Worm (Caenorhabditis elegans) whole organism, young adult: Measurements from ENCODE around the gene zhit-1.
A peak's percentile ranks its signal among the peaks of the same experiment; 100 is the strongest.

Source experiments
- B0019.2 ChIP-seq: fragments of 200-800 bp; sonication (Bioruptor generic); conservative IDR thresholded peaks from 2 replicates; pipeline ENCODE4 v1.3.6; 2022; ENCODE audit warnings: missing genetic modification reagents, missing genetic modification characterization, missing compliant biosample characterization
- C17E4.6 ChIP-seq: fragments of 200-800 bp; sonication (Bioruptor generic); IDR thresholded peaks from 2 replicates; pipeline ENCODE4 v1.3.6; 2022; ENCODE audit warnings: missing genetic modification reagents, missing genetic modification characterization, missing compliant biosample characterization
- F10E7.11 ChIP-seq: sonication (generic microtip); optimal IDR thresholded peaks from 2 replicates; lab custom pipeline; 2017; ENCODE audit warnings: mild to moderate bottlenecking, missing genetic modification characterization, moderate library complexity, missing compliant biosample characterization
- F37B4.10 ChIP-seq: fragments of 200-800 bp; sonication (Bioruptor generic); IDR thresholded peaks from 2 replicates; pipeline ENCODE4 v1.3.6; 2022; ENCODE audit warnings: missing genetic modification characterization, missing compliant biosample characterization
- F39B2.1 ChIP-seq: fragments of 200-800 bp; sonication (Bioruptor generic); IDR thresholded peaks from 2 replicates; pipeline ENCODE4 v1.3.6; 2022; ENCODE audit warnings: missing genetic modification reagents, missing genetic modification characterization, missing compliant biosample characterization
- F52B5.7 ChIP-seq: sonication (generic microtip); optimal IDR thresholded peaks from 2 replicates; lab custom pipeline; 2016; ENCODE audit warnings: mild to moderate bottlenecking, missing genetic modification characterization, missing compliant biosample characterization
- F55B11.4 ChIP-seq: sonication (generic microtip); optimal IDR thresholded peaks from 2 replicates; lab custom pipeline; 2016; ENCODE audit warnings: missing compliant biosample characterization, missing genetic modification characterization, borderline replicate concordance; ENCODE audit not compliant: insufficient read depth
- T07F8.4 ChIP-seq: sonication (generic microtip); optimal IDR thresholded peaks from 2 replicates; lab custom pipeline; 2016; ENCODE audit warnings: mild to moderate bottlenecking, missing genetic modification characterization, moderate library complexity, missing compliant biosample characterization
- Y53F4B.3 ChIP-seq: fragments of 200-800 bp; sonication (Bioruptor generic); IDR thresholded peaks from 2 replicates; pipeline ENCODE4 v1.3.6; 2022; ENCODE audit warnings: missing genetic modification reagents, missing genetic modification characterization, missing compliant biosample characterization
- Y95B8A.8 ChIP-seq: fragments of 200-800 bp; sonication (Bioruptor generic); IDR thresholded peaks from 2 replicates; pipeline ENCODE4 v1.3.6; 2022; ENCODE audit warnings: missing genetic modification reagents, missing genetic modification characterization, missing compliant biosample characterization
- akir-1 ChIP-seq: fragments of 200-800 bp; sonication (Bioruptor generic); optimal IDR thresholded peaks from 2 replicates; lab custom pipeline; 2018; ENCODE audit warnings: mild to moderate bottlenecking, missing genetic modification characterization, moderate library complexity, missing compliant biosample characterization
- ama-1 ChIP-seq, 3 experiments: fragments of 150-350 bp in 1 of 3; sonication (generic microtip) in 2 of 3; optimal IDR thresholded peaks; 2 replicates each; lab custom pipeline; 2014 to 2018; ENCODE audit warnings: missing biosample characterization in 2 of 3, missing genetic modification characterization in 2 of 3, missing genetic modification reagents in 2 of 3
- aptf-3 ChIP-seq: fragments of 200-800 bp; sonication (Bioruptor generic); IDR thresholded peaks from 2 replicates; pipeline ENCODE4 v1.3.6; 2022; ENCODE audit warnings: missing genetic modification characterization, missing compliant biosample characterization
- atf-7 ChIP-seq: sonication (generic microtip); optimal IDR thresholded peaks from 2 replicates; lab custom pipeline; 2017; ENCODE audit warnings: mild to moderate bottlenecking, missing genetic modification characterization, missing compliant biosample characterization
- attf-3 ChIP-seq: fragments of 200-800 bp; sonication (Bioruptor generic); conservative IDR thresholded peaks from 2 replicates; pipeline ENCODE4 v1.3.6; 2022; ENCODE audit warnings: missing genetic modification reagents, missing genetic modification characterization, missing compliant biosample characterization
- ceh-40 ChIP-seq: fragments of 200-800 bp; sonication (Bioruptor generic); IDR thresholded peaks from 2 replicates; pipeline ENCODE4 v1.3.6; 2022; ENCODE audit warnings: missing genetic modification characterization, missing compliant biosample characterization
- die-1 ChIP-seq: sonication (generic microtip); optimal IDR thresholded peaks from 2 replicates; lab custom pipeline; 2016; ENCODE audit warnings: missing genotype, mild to moderate bottlenecking, missing genetic modification characterization, missing compliant biosample characterization
- dpl-1 ChIP-seq: fragments of 150-350 bp; optimal IDR thresholded peaks from 2 replicates; lab custom pipeline; 2014; ENCODE audit warnings: missing biosample characterization, missing genetic modification reagents, missing genetic modification characterization
- egrh-3 ChIP-seq: fragments of 200-800 bp; sonication (Bioruptor generic); IDR thresholded peaks from 2 replicates; pipeline ENCODE4 v1.3.6; 2022; ENCODE audit warnings: missing genetic modification reagents, missing genetic modification characterization, missing compliant biosample characterization
- gei-17 ChIP-seq: fragments of 200-800 bp; sonication (Bioruptor generic); optimal IDR thresholded peaks from 2 replicates; lab custom pipeline; 2018; ENCODE audit warnings: mild to moderate bottlenecking, missing genetic modification characterization, missing compliant biosample characterization
- hlh-12 ChIP-seq: sonication (generic microtip); optimal IDR thresholded peaks from 2 replicates; lab custom pipeline; 2016; ENCODE audit warnings: missing genetic modification characterization, missing compliant biosample characterization
- hmg-1.2 ChIP-seq: fragments of 200-800 bp; sonication (Bioruptor generic); IDR thresholded peaks from 2 replicates; pipeline ENCODE4 v1.3.6; 2022; ENCODE audit warnings: missing genetic modification reagents, missing genetic modification characterization, missing compliant biosample characterization
- hmg-20 ChIP-seq: fragments of 200-800 bp; sonication (Bioruptor generic); IDR thresholded peaks from 2 replicates; pipeline ENCODE4 v1.3.6; 2022; ENCODE audit warnings: missing genetic modification reagents, missing genetic modification characterization, missing compliant biosample characterization
- hrde-1 ChIP-seq: sonication (generic microtip); optimal IDR thresholded peaks from 2 replicates; lab custom pipeline; 2016; ENCODE audit warnings: missing genetic modification characterization, mild to moderate bottlenecking, missing compliant biosample characterization, moderate library complexity, missing genotype, missing genetic modification reagents, borderline replicate concordance
- lin-35 ChIP-seq, 3 experiments: fragments of 150-350 bp in 2 of 3; sonication (generic microtip) in 1 of 3; optimal IDR thresholded peaks; 2 replicates each; lab custom pipeline; 2014 to 2018; ENCODE audit warnings: missing biosample characterization in 3 of 3, missing genetic modification characterization in 3 of 3, missing genetic modification reagents in 3 of 3
- lin-40 ChIP-seq: sonication (generic microtip); optimal IDR thresholded peaks from 2 replicates; lab custom pipeline; 2016; ENCODE audit warnings: missing genetic modification characterization, mild to moderate bottlenecking, missing compliant biosample characterization, missing genotype, missing genetic modification reagents
- lin-54 ChIP-seq: fragments of 200-800 bp; sonication (Bioruptor generic); optimal IDR thresholded peaks from 2 replicates; lab custom pipeline; 2018; ENCODE audit warnings: mild to moderate bottlenecking, missing genetic modification characterization, missing compliant biosample characterization
- lir-1 ChIP-seq: fragments of 200-800 bp; sonication (Bioruptor generic); conservative IDR thresholded peaks from 2 replicates; pipeline ENCODE4 v1.3.6; 2022; ENCODE audit warnings: missing genetic modification reagents, missing genetic modification characterization, missing compliant biosample characterization
- lsy-27 ChIP-seq: sonication (generic microtip); optimal IDR thresholded peaks from 2 replicates; lab custom pipeline; 2017; ENCODE audit warnings: missing genetic modification characterization, mild to moderate bottlenecking, missing compliant biosample characterization, antibody characterized with exemption, missing genotype, borderline replicate concordance; ENCODE audit not compliant: insufficient read depth
- madf-10 ChIP-seq: sonication (generic microtip); optimal IDR thresholded peaks from 2 replicates; lab custom pipeline; 2016; ENCODE audit warnings: mild to moderate bottlenecking, missing genetic modification characterization, missing compliant biosample characterization
- madf-3 ChIP-seq: fragments of 200-800 bp; sonication (Bioruptor generic); IDR thresholded peaks from 2 replicates; pipeline ENCODE4 v1.3.6; 2022; ENCODE audit warnings: missing genetic modification reagents, missing genetic modification characterization, missing compliant biosample characterization
- madf-8 ChIP-seq: fragments of 200-800 bp; sonication (Bioruptor generic); conservative IDR thresholded peaks from 2 replicates; pipeline ENCODE4 v1.3.6; 2022; ENCODE audit warnings: missing genetic modification reagents, missing genetic modification characterization, missing compliant biosample characterization
- mcd-1 ChIP-seq: fragments of 200-800 bp; sonication (Bioruptor generic); IDR thresholded peaks from 2 replicates; pipeline ENCODE4 v1.3.6; 2022; ENCODE audit warnings: missing genetic modification reagents, missing genetic modification characterization, missing compliant biosample characterization
- nhr-120 ChIP-seq: fragments of 200-800 bp; sonication (Bioruptor generic); IDR thresholded peaks from 2 replicates; pipeline ENCODE4 v1.3.6; 2022; ENCODE audit warnings: missing genetic modification characterization, missing compliant biosample characterization
- nhr-179 ChIP-seq: sonication (generic microtip); optimal IDR thresholded peaks from 2 replicates; lab custom pipeline; 2016; ENCODE audit warnings: mild to moderate bottlenecking, missing genetic modification characterization, missing compliant biosample characterization
- pbrm-1 ChIP-seq: fragments of 200-800 bp; sonication (Bioruptor generic); IDR thresholded peaks from 2 replicates; pipeline ENCODE4 v1.3.6; 2022; ENCODE audit warnings: missing genetic modification reagents, missing genetic modification characterization, missing compliant biosample characterization
- rec-8 ChIP-seq, 2 experiments: sonication (generic microtip); optimal IDR thresholded peaks; 2 replicates each; lab custom pipeline; 2016; ENCODE audit warnings: mild to moderate bottlenecking in 2 of 2, missing genetic modification characterization in 2 of 2, missing genetic modification reagents in 2 of 2, missing genotype in 2 of 2, missing biosample characterization in 1 of 2, missing compliant biosample characterization in 1 of 2, moderate library complexity in 1 of 2
- repo-1 ChIP-seq: sonication (generic microtip); optimal IDR thresholded peaks from 2 replicates; lab custom pipeline; 2017; ENCODE audit warnings: mild to moderate bottlenecking, missing genetic modification characterization, missing compliant biosample characterization
- rpc-1 ChIP-seq, 2 experiments: fragments of 150-350 bp in 1 of 2; sonication (generic microtip) in 1 of 2; optimal IDR thresholded peaks; 2 replicates each; lab custom pipeline; 2014 to 2018; ENCODE audit warnings: missing biosample characterization in 1 of 2, missing genetic modification characterization in 1 of 2, missing genetic modification reagents in 1 of 2, missing genotype in 1 of 2
- sea-2 ChIP-seq: fragments of 200-800 bp; sonication (Bioruptor generic); IDR thresholded peaks from 2 replicates; pipeline ENCODE4 v1.3.6; 2022; ENCODE audit warnings: missing genetic modification characterization, missing compliant biosample characterization
- snpc-1.1 ChIP-seq: sonication (generic microtip); optimal IDR thresholded peaks from 2 replicates; lab custom pipeline; 2017; ENCODE audit warnings: missing genetic modification characterization, mild to moderate bottlenecking, missing compliant biosample characterization, antibody characterized with exemption, moderate library complexity, missing genotype, missing genetic modification reagents; ENCODE audit not compliant: insufficient read depth
- snpc-3.4 ChIP-seq: sonication (generic microtip); optimal IDR thresholded peaks from 2 replicates; lab custom pipeline; 2017; ENCODE audit warnings: missing genetic modification characterization, mild to moderate bottlenecking, missing compliant biosample characterization, antibody characterized with exemption, moderate library complexity, missing genotype, missing genetic modification reagents
- sptf-2 ChIP-seq: fragments of 200-800 bp; sonication (Bioruptor generic); optimal IDR thresholded peaks from 2 replicates; lab custom pipeline; 2018; ENCODE audit warnings: mild to moderate bottlenecking, missing genetic modification characterization, missing compliant biosample characterization
- tlf-1 ChIP-seq: fragments of 200-800 bp; sonication (Bioruptor generic); optimal IDR thresholded peaks from 2 replicates; lab custom pipeline; 2018; ENCODE audit warnings: mild to moderate bottlenecking, missing genetic modification characterization, missing compliant biosample characterization
- zfh-2 ChIP-seq: fragments of 200-800 bp; sonication (Bioruptor generic); conservative IDR thresholded peaks from 2 replicates; pipeline ENCODE4 v1.3.6; 2022; ENCODE audit warnings: missing genetic modification reagents, missing genetic modification characterization, missing compliant biosample characterization
- ztf-22 ChIP-seq: fragments of 200-800 bp; sonication (Bioruptor generic); optimal IDR thresholded peaks from 2 replicates; lab custom pipeline; 2018; ENCODE audit warnings: mild to moderate bottlenecking, missing genetic modification characterization, moderate library complexity, missing compliant biosample characterization
- ztf-26 ChIP-seq: sonication (generic microtip); optimal IDR thresholded peaks from 2 replicates; lab custom pipeline; 2017; ENCODE audit warnings: missing genetic modification characterization, missing compliant biosample characterization
- ztf-6 ChIP-seq: fragments of 200-800 bp; sonication (Bioruptor generic); IDR thresholded peaks from 2 replicates; pipeline ENCODE4 v1.3.6; 2022; ENCODE audit warnings: missing genetic modification reagents, missing genetic modification characterization, missing compliant biosample characterization

Gene zhit-1

DNA sequence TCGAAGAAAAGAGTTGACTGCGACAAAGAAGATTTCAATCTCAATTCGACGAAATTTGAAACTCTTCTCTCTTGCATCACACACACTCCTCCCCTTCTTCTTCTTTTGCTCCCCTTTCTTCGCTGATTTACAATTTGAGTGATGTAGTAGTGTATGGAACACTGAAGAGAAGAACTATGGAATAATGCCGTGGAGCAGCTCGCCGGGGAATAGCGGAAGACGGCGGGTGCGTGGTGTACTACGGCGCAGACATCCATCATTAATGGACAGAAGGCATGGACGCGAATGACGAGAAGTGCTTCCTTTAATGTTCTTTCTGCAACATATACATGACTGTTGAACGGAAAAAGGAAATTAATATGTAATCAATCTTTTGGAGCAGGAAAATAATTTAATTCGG is 13.5 kb downstream of the zhit-1 start (continued):
- TF ChIP-seq sptf-2 (GFP tag; lab: Kevin White, UChicago) (no peak), die-1 (no peak), F37B4.10 (GFP tag; lab: Robert Waterston, UW) (no peak), lsy-27 (tag; lab: Kevin White, UChicago) (no peak), madf-8 (GFP tag; lab: Robert Waterston, UW) (no peak), hmg-1.2 (GFP tag; lab: Robert Waterston, UW) (0 out of 2 replicates have a peak, but pooled peaks have one; percentile 13), nhr-179 (tag; lab: Kevin White, UChicago) (no peak), hmg-20 (GFP tag; lab: Robert Waterston, UW) (no peak), repo-1 (tag; lab: Kevin White, UChicago) (no peak), rec-8 (tag; optimal IDR thresholded peaks at IDR 0.05; lab: Kevin White, UChicago) (no peak), F52B5.7 (tag; lab: Kevin White, UChicago) (peak; percentile 26), Y95B8A.8 (no peak), ceh-40 (GFP tag; lab: Robert Waterston, UW) (no peak), ama-1 (optimal IDR thresholded peaks at IDR 0.05; lab: Kevin White, UChicago) (no peak), ama-1 (GFP tag; optimal IDR thresholded peaks at IDR 0.05; lab: Kevin White, UChicago) (no peak), ztf-22 (GFP tag; lab: Kevin White, UChicago) (no peak), akir-1 (GFP tag; lab: Kevin White, UChicago) (no peak), lin-35 (GFP tag; optimal IDR thresholded peaks at IDR 0.05; lab: Kevin White, UChicago) (no peak), lin-40 (tag; lab: Kevin White, UChicago) (no peak), hrde-1 (no peak), gei-17 (no peak), sea-2 (GFP tag; lab: Robert Waterston, UW) (no peak), zfh-2 (no peak), lin-54 (peak; percentile 22), attf-3 (no peak), lir-1 (GFP tag; lab: Robert Waterston, UW) (no peak), ztf-6 (no peak), B0019.2 (GFP tag; lab: Robert Waterston, UW) (no peak), nhr-120 (GFP tag; lab: Robert Waterston, UW) (no peak), aptf-3 (GFP tag; lab: Robert Waterston, UW) (no peak), ztf-26 (tag; lab: Kevin White, UChicago) (no peak), Y53F4B.3 (GFP tag; lab: Robert Waterston, UW) (no peak), atf-7 (tag; lab: Kevin White, UChicago) (no peak), hlh-12 (tag; lab: Kevin White, UChicago) (no peak), F55B11.4 (tag; lab: Kevin White, UChicago) (no peak), madf-3 (GFP tag; lab: Robert Waterston, UW) (0 out of 2 replicates have a peak, but pooled peaks have one; percentile 73), egrh-3 (no peak), madf-10 (tag; lab: Kevin White, UChicago) (no peak), snpc-1.1 (tag; lab: Kevin White, UChicago) (no peak), F39B2.1 (GFP tag; lab: Robert Waterston, UW) (no peak), snpc-3.4 (tag; lab: Kevin White, UChicago) (no peak), T07F8.4 (tag; lab: Kevin White, UChicago) (no peak), F10E7.11 (tag; lab: Kevin White, UChicago) (no peak), C17E4.6 (GFP tag; lab: Robert Waterston, UW) (no peak), rpc-1 (optimal IDR thresholded peaks at IDR 0.05; lab: Kevin White, UChicago) (no peak), rpc-1 (tag; optimal IDR thresholded peaks at IDR 0.05; lab: Kevin White, UChicago) (no peak), pbrm-1 (GFP tag; lab: Robert Waterston, UW) (peak; percentile 70), dpl-1 (no peak), mcd-1 (GFP tag; lab: Robert Waterston, UW) (no peak), tlf-1 (peak; percentile 18)
